Fruit fly (Drosophila melanogaster) whole organism, embryonic: Measurements from ENCODE around the gene CG31099.

Source experiments
- BtbVII ChIP-seq: fragments of 200-800 bp; sonication (Bioruptor generic); optimal IDR thresholded peaks from 3 replicates; lab custom pipeline; 2017; ENCODE audit warnings: missing biosample characterization, mild to moderate bottlenecking, missing genetic modification characterization
- CG10274 ChIP-seq: fragments of 200-800 bp; sonication (Bioruptor generic); optimal IDR thresholded peaks from 3 replicates; lab custom pipeline; 2017; ENCODE audit warnings: missing biosample characterization, mild to moderate bottlenecking, missing genetic modification characterization
- CG11695 ChIP-seq: fragments of 200-800 bp; sonication (Bioruptor generic); IDR thresholded peaks from 3 replicates; pipeline ENCODE4 v1.3.6; 2022; ENCODE audit warnings: missing biosample characterization, missing genetic modification characterization
- CG12104 ChIP-seq: fragments of 200-800 bp; sonication (Bioruptor generic); optimal IDR thresholded peaks from 3 replicates; lab custom pipeline; 2016; ENCODE audit warnings: missing biosample characterization, missing genetic modification characterization
- CG12219 ChIP-seq: fragments of 200-800 bp; sonication (Bioruptor generic); optimal IDR thresholded peaks from 3 replicates; lab custom pipeline; 2018; ENCODE audit warnings: missing biosample characterization, mild to moderate bottlenecking, missing genetic modification characterization
- CG12299 ChIP-seq: fragments of 200-800 bp; sonication (Bioruptor generic); optimal IDR thresholded peaks from 2 replicates; lab custom pipeline; 2018; ENCODE audit warnings: missing biosample characterization, mild to moderate bottlenecking, missing genetic modification characterization
- CG13296 ChIP-seq: fragments of 200-800 bp; sonication (Bioruptor generic); optimal IDR thresholded peaks from 3 replicates; lab custom pipeline; 2018; ENCODE audit warnings: missing biosample characterization, mild to moderate bottlenecking, missing genetic modification characterization
- CG15269 ChIP-seq: fragments of 200-800 bp; sonication (Bioruptor generic); optimal IDR thresholded peaks from 2 replicates; lab custom pipeline; 2018; ENCODE audit warnings: missing biosample characterization, mild to moderate bottlenecking, missing genetic modification characterization, moderate library complexity
- CG17361 ChIP-seq: fragments of 200-800 bp; sonication (Bioruptor generic); IDR thresholded peaks from 3 replicates; pipeline ENCODE4 v1.3.6; 2022; ENCODE audit warnings: missing biosample characterization, missing genetic modification characterization
- CG17829 ChIP-seq: fragments of 200-800 bp; optimal IDR thresholded peaks from 2 replicates; lab custom pipeline; 2019; ENCODE audit warnings: missing biosample characterization, mild to moderate bottlenecking, missing genetic modification characterization, moderate library complexity
- CG43689 ChIP-seq: fragments of 200-800 bp; sonication (Bioruptor generic); IDR thresholded peaks from 2 replicates; pipeline ENCODE4 v1.3.6; 2022; ENCODE audit warnings: missing biosample characterization, missing genetic modification characterization
- CG6654 ChIP-seq: fragments of 200-800 bp; sonication (Bioruptor generic); optimal IDR thresholded peaks from 2 replicates; lab custom pipeline; 2017; ENCODE audit warnings: missing biosample characterization, mild to moderate bottlenecking, missing genetic modification characterization
- CG7357 ChIP-seq: fragments of 200-800 bp; sonication (Bioruptor generic); IDR thresholded peaks from 3 replicates; pipeline ENCODE4 v1.3.6; 2022; ENCODE audit warnings: missing biosample characterization, missing genetic modification characterization
- CG8290 ChIP-seq, 3 experiments: fragments of 200-800 bp; sonication (Bioruptor generic); optimal IDR thresholded peaks; 2 replicates each; lab custom pipeline; 2016 to 2019; ENCODE audit warnings: missing biosample characterization in 3 of 3, missing genetic modification characterization in 3 of 3, mild to moderate bottlenecking in 2 of 3, moderate library complexity in 1 of 3
- CG8765 ChIP-seq: fragments of 200-800 bp; sonication (Bioruptor generic); IDR thresholded peaks from 2 replicates; pipeline ENCODE4 v1.3.6; 2022; ENCODE audit warnings: missing biosample characterization, missing genetic modification characterization
- CoRest ChIP-seq: fragments of 200-800 bp; sonication (Bioruptor generic); optimal IDR thresholded peaks from 3 replicates; lab custom pipeline; 2018; ENCODE audit warnings: missing biosample characterization, mild to moderate bottlenecking, missing genetic modification characterization, moderate library complexity
- CrebB ChIP-seq: fragments of 200-800 bp; sonication (Bioruptor generic); optimal IDR thresholded peaks from 3 replicates; lab custom pipeline; 2018; ENCODE audit warnings: missing biosample characterization, mild to moderate bottlenecking, missing genetic modification characterization
- D19B ChIP-seq: fragments of 200-800 bp; sonication (Bioruptor generic); optimal IDR thresholded peaks from 2 replicates; lab custom pipeline; 2017; ENCODE audit warnings: missing biosample characterization, mild to moderate bottlenecking, missing genetic modification characterization
- Dek ChIP-seq: fragments of 200-800 bp; sonication (Bioruptor generic); optimal IDR thresholded peaks from 3 replicates; lab custom pipeline; 2019; ENCODE audit warnings: missing biosample characterization, mild to moderate bottlenecking, missing genetic modification characterization, moderate library complexity
- Dp ChIP-seq: fragments of 200-800 bp; sonication (Bioruptor generic); optimal IDR thresholded peaks from 2 replicates; lab custom pipeline; 2018; ENCODE audit warnings: missing biosample characterization, mild to moderate bottlenecking, missing genetic modification characterization, moderate library complexity
- E2f2 ChIP-seq: fragments of 200-800 bp; sonication (Bioruptor generic); IDR thresholded peaks from 2 replicates; pipeline ENCODE4 v1.3.6; 2022; ENCODE audit warnings: missing biosample characterization, missing genetic modification characterization
- Fer3 ChIP-seq: fragments of 200-800 bp; sonication (Bioruptor generic); optimal IDR thresholded peaks from 2 replicates; lab custom pipeline; 2018; ENCODE audit warnings: missing biosample characterization, mild to moderate bottlenecking, missing genetic modification characterization, moderate library complexity
- Hey ChIP-seq: fragments of 200-800 bp; sonication (Bioruptor generic); optimal IDR thresholded peaks from 3 replicates; lab custom pipeline; 2018; ENCODE audit warnings: missing biosample characterization, mild to moderate bottlenecking, missing genetic modification characterization
- HmgZ ChIP-seq: fragments of 200-800 bp; sonication (Bioruptor generic); optimal IDR thresholded peaks from 2 replicates; lab custom pipeline; 2018; ENCODE audit warnings: missing biosample characterization, mild to moderate bottlenecking, missing genetic modification characterization
- Hr3 ChIP-seq: fragments of 200-800 bp; sonication (Bioruptor generic); optimal IDR thresholded peaks from 3 replicates; lab custom pipeline; 2016; ENCODE audit warnings: missing biosample characterization, missing genetic modification characterization
- Hr78 ChIP-seq, 2 experiments: fragments of 200-800 bp in 1 of 2; fragments of >200 bp in 1 of 2; sonication (Bioruptor generic) in 1 of 2; optimal IDR thresholded peaks; 2 replicates each; lab custom pipeline; 2017 to 2019; ENCODE audit warnings: missing biosample characterization in 2 of 2, missing genetic modification characterization in 2 of 2, mild to moderate bottlenecking in 1 of 2, moderate library complexity in 1 of 2
- Hsf ChIP-seq: fragments of 200-800 bp; sonication (Bioruptor generic); optimal IDR thresholded peaks from 3 replicates; lab custom pipeline; 2016; ENCODE audit warnings: missing biosample characterization, missing genetic modification characterization
- Mes4 ChIP-seq: fragments of 200-800 bp; sonication (Bioruptor generic); optimal IDR thresholded peaks from 2 replicates; lab custom pipeline; 2016; ENCODE audit warnings: missing biosample characterization, missing genetic modification characterization
- Mrtf ChIP-seq: fragments of 200-800 bp; sonication (Bioruptor generic); IDR thresholded peaks from 3 replicates; pipeline ENCODE4 v1.3.6; 2022; ENCODE audit warnings: missing biosample characterization, missing genetic modification characterization
- Sox100B ChIP-seq: fragments of 200-800 bp; sonication (Bioruptor generic); optimal IDR thresholded peaks from 3 replicates; lab custom pipeline; 2018; ENCODE audit warnings: missing biosample characterization, mild to moderate bottlenecking, missing genetic modification characterization
- YL-1 ChIP-seq: fragments of 200-800 bp; sonication (Bioruptor generic); optimal IDR thresholded peaks from 3 replicates; lab custom pipeline; 2017; ENCODE audit warnings: missing biosample characterization, mild to moderate bottlenecking, missing genetic modification characterization
- ci ChIP-seq: fragments of 200-800 bp; sonication (Bioruptor generic); IDR thresholded peaks from 3 replicates; pipeline ENCODE4 v1.3.6; 2022; ENCODE audit warnings: missing biosample characterization, missing genetic modification characterization
- crp ChIP-seq, 2 experiments: fragments of 200-800 bp; sonication (Bioruptor generic); optimal IDR thresholded peaks; 2 replicates in 1 of 2; 3 replicates in 1 of 2; lab custom pipeline; 2017; ENCODE audit warnings: missing biosample characterization in 2 of 2, missing genetic modification characterization in 2 of 2, mild to moderate bottlenecking in 1 of 2, moderate library complexity in 1 of 2
- cwo ChIP-seq: fragments of 200-800 bp; sonication (Bioruptor generic); optimal IDR thresholded peaks from 3 replicates; lab custom pipeline; 2017; ENCODE audit warnings: missing biosample characterization, missing genetic modification characterization, mild to moderate bottlenecking, moderate library complexity, missing genetic modification reagents
- disco-r ChIP-seq: fragments of 200-800 bp; sonication (Bioruptor generic); optimal IDR thresholded peaks from 2 replicates; lab custom pipeline; 2016; ENCODE audit warnings: missing biosample characterization, missing genetic modification characterization
- dpn ChIP-seq, 2 experiments: fragments of 200-800 bp; sonication (Bioruptor generic); optimal IDR thresholded peaks; 3 replicates each; lab custom pipeline; 2016; ENCODE audit warnings: missing biosample characterization in 2 of 2, missing genetic modification characterization in 2 of 2
- ems ChIP-seq: fragments of 200-800 bp; sonication (Bioruptor generic); optimal IDR thresholded peaks from 3 replicates; lab custom pipeline; 2016; ENCODE audit warnings: missing biosample characterization, missing genetic modification characterization
- ewg ChIP-seq: fragments of 200-800 bp; sonication (Bioruptor generic); optimal IDR thresholded peaks from 3 replicates; lab custom pipeline; 2017; ENCODE audit warnings: mild to moderate bottlenecking, missing biosample characterization, missing genetic modification reagents, missing genetic modification characterization
- gcm ChIP-seq: fragments of 200-800 bp; sonication (Bioruptor generic); optimal IDR thresholded peaks from 2 replicates; lab custom pipeline; 2019; ENCODE audit warnings: missing biosample characterization, mild to moderate bottlenecking, missing genetic modification characterization, moderate library complexity
- gcm2 ChIP-seq: fragments of 200-800 bp; sonication (Bioruptor generic); optimal IDR thresholded peaks from 2 replicates; lab custom pipeline; 2016; ENCODE audit warnings: missing biosample characterization, missing genetic modification characterization
- gfzf ChIP-seq: fragments of 200-800 bp; sonication (Bioruptor generic); optimal IDR thresholded peaks from 2 replicates; lab custom pipeline; 2016; ENCODE audit warnings: missing biosample characterization, mild to moderate bottlenecking, missing genetic modification characterization, moderate library complexity
- lab ChIP-seq: fragments of 200-800 bp; sonication (Bioruptor generic); optimal IDR thresholded peaks from 3 replicates; lab custom pipeline; 2017; ENCODE audit warnings: missing biosample characterization, missing genetic modification characterization, mild to moderate bottlenecking, moderate library complexity, missing genetic modification reagents
- oc ChIP-seq: fragments of 200-800 bp; sonication (Bioruptor generic); optimal IDR thresholded peaks from 2 replicates; lab custom pipeline; 2018; ENCODE audit warnings: missing biosample characterization, mild to moderate bottlenecking, missing genetic modification characterization, moderate library complexity
- sc ChIP-seq, 3 experiments: fragments of >200 bp in 2 of 3; fragments of 200-800 bp in 1 of 3; sonication (Bioruptor generic) in 1 of 3; optimal IDR thresholded peaks; 2 replicates in 2 of 3; 3 replicates in 1 of 3; lab custom pipeline; 2017; ENCODE audit warnings: mild to moderate bottlenecking in 1 of 3, missing biosample characterization in 1 of 3, missing genetic modification characterization in 1 of 3, missing genetic modification reagents in 1 of 3
- sim ChIP-seq: fragments of 200-800 bp; sonication (Bioruptor generic); IDR thresholded peaks from 2 replicates; pipeline ENCODE4 v1.3.6; 2022; ENCODE audit warnings: missing biosample characterization, missing genetic modification characterization
- sna ChIP-seq: fragments of 200-800 bp; sonication (Bioruptor generic); IDR thresholded peaks from 2 replicates; pipeline ENCODE4 v1.3.6; 2022; ENCODE audit warnings: missing biosample characterization, missing genetic modification characterization; ENCODE audit not compliant: partially characterized antibody
- stc ChIP-seq: fragments of 200-800 bp; sonication (Bioruptor generic); IDR thresholded peaks from 2 replicates; pipeline ENCODE4 v1.3.6; 2022; ENCODE audit warnings: missing biosample characterization, missing genetic modification characterization
- tx ChIP-seq: fragments of 200-800 bp; sonication (Bioruptor generic); optimal IDR thresholded peaks from 2 replicates; lab custom pipeline; 2016; ENCODE audit warnings: missing biosample characterization, missing genetic modification characterization
- usp ChIP-seq: fragments of >200 bp; optimal IDR thresholded peaks from 2 replicates; lab custom pipeline; 2017; ENCODE audit warnings: missing biosample characterization, missing genetic modification characterization

The CG31099 gene

DNA sequence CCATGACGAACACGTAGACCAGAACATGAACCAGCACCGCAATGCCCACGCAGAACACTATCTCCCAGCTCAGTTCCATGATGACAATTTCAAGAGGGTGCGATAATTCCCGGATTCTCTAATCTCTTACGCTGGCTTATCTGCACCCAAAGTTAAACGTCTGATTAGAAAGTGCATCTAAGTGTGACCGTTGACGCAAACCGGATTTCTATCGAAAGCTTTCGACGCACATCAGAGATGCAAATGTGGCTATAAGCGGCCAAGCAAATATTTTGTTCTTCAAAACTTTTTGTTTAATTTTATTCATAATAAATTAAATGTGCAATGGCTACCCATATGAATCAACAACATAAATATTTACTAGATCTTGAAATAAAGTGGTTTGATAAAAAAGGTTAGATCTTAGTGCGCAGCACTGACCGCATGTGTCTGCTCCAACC is 48.4 kb downstream of the CG31099 start, which contains the start of the genes Kdsr and CG11858 (continued):
- TF ChIP-seq CG8290 (GFP tag; optimal IDR thresholded peaks at IDR 0.05; lab: Kevin White, UChicago) (peak; percentile 1), CG8290 (tag; optimal IDR thresholded peaks at IDR 0.05; lab: Kevin White, UChicago) (peak in 1 of 2 experiments; percentile 14), Dek (peak; percentile 52), CG11695 (GFP tag; lab: Robert Waterston, UW) (no peak), CG10274 (GFP tag; lab: Kevin White, UChicago) (no peak), YL-1 (GFP tag; lab: Kevin White, UChicago) (peak; percentile 3), ci (GFP tag; lab: Robert Waterston, UW) (peak; percentile 47), CG12299 (peak; percentile 49), E2f2 (GFP tag; lab: Robert Waterston, UW) (peak; percentile 56; the same call in 1 of the 2 replicates), CG6654 (no peak), sim (GFP tag; lab: Robert Waterston, UW) (0 out of 2 replicates have a peak, but pooled peaks have one; percentile 17), CrebB (tag; lab: Kevin White, UChicago) (peak; percentile 44), dpn (GFP tag; optimal IDR thresholded peaks at IDR 0.05; lab: Kevin White, UChicago) (peak; percentile 56 to 57), Hsf (peak; percentile 70), Mrtf (GFP tag; lab: Robert Waterston, UW) (no peak), ewg (GFP tag; lab: Kevin White, UChicago) (no peak), gcm (GFP tag; lab: Kevin White, UChicago) (no peak), CG12219 (GFP tag; lab: Kevin White, UChicago) (no peak), tx (GFP tag; lab: Kevin White, UChicago) (peak; percentile 26), cwo (GFP tag; lab: Kevin White, UChicago) (peak; percentile 12), CG43689 (GFP tag; lab: Robert Waterston, UW) (0 out of 2 replicates have a peak, but pooled peaks have one; percentile 15), oc (tag; lab: Kevin White, UChicago) (peak; percentile 67), CG8765 (peak; percentile 53), disco-r (peak; percentile 31), CG7357 (GFP tag; lab: Robert Waterston, UW) (peak; percentile 53; the same call in 1 of the 3 replicates), Fer3 (peak; percentile 61), CG15269 (no peak), crp (GFP tag; optimal IDR thresholded peaks at IDR 0.05; lab: Kevin White, UChicago) (peak in 1 of 2 experiments; percentile 49), Mes4 (GFP tag; lab: Kevin White, UChicago) (no peak), CG13296 (GFP tag; lab: Kevin White, UChicago) (peak; percentile 56), stc (GFP tag; lab: Robert Waterston, UW) (0 out of 2 replicates have a peak, but pooled peaks have one; percentile 10), CG12104 (GFP tag; lab: Kevin White, UChicago) (peak; percentile 32), Hr3 (GFP tag; lab: Kevin White, UChicago) (peak; percentile 63), Dp (peak; percentile 11), lab (GFP tag; lab: Kevin White, UChicago) (no peak), ems (GFP tag; lab: Kevin White, UChicago) (peak; percentile 19), usp (GFP tag; lab: Kevin White, UChicago) (no peak), CoRest (peak; percentile 71), Hr78 (GFP tag; optimal IDR thresholded peaks at IDR 0.05; lab: Kevin White, UChicago) (no peak), CG17361 (no peak; the same call in 2 of the 3 replicates), CG17829 (tag; lab: Kevin White, UChicago) (peak; percentile 56), sc (optimal IDR thresholded peaks at IDR 0.05; lab: Kevin White, UChicago) (no peak), sc (GFP tag; optimal IDR thresholded peaks at IDR 0.05; lab: Kevin White, UChicago) (no peak), HmgZ (peak; percentile 79), gfzf (GFP tag; lab: Kevin White, UChicago) (peak; percentile 66), gcm2 (peak; percentile 28), Hey (tag; lab: Kevin White, UChicago) (no peak), BtbVII (GFP tag; lab: Kevin White, UChicago) (no peak), Sox100B (GFP tag; lab: Kevin White, UChicago) (no peak), D19B (GFP tag; lab: Kevin White, UChicago) (no peak), sna (GFP tag; lab: Robert Waterston, UW) (no peak)
